Worm (Caenorhabditis elegans) whole organism, L3 larva: ENCODE results near the gene Y41D4B.24.

Experiments
- R02D3.7 ChIP-seq: fragments of 150-350 bp; optimal IDR thresholded peaks from 2 replicates; lab custom pipeline; 2014; ENCODE audit warnings: missing biosample characterization, missing genetic modification characterization
- ZK546.5 ChIP-seq: sonication (generic microtip); optimal IDR thresholded peaks from 2 replicates; lab custom pipeline; 2017; ENCODE audit warnings: missing biosample characterization, missing genetic modification characterization
- aly-2 ChIP-seq: fragments of 150-350 bp; optimal IDR thresholded peaks from 2 replicates; lab custom pipeline; 2014; ENCODE audit warnings: missing biosample characterization, missing genetic modification characterization
- ama-1 ChIP-seq: fragments of 150-350 bp; optimal IDR thresholded peaks from 2 replicates; lab custom pipeline; 2018
- ceh-16 ChIP-seq: sonication (generic microtip); optimal IDR thresholded peaks from 2 replicates; lab custom pipeline; 2017; ENCODE audit warnings: missing biosample characterization, missing genetic modification characterization
- ceh-28 ChIP-seq: fragments of 150-350 bp; optimal IDR thresholded peaks from 2 replicates; lab custom pipeline; 2014; ENCODE audit warnings: missing biosample characterization, missing genetic modification reagents, missing genetic modification characterization
- ceh-82 ChIP-seq: fragments of 150-350 bp; optimal IDR thresholded peaks from 2 replicates; lab custom pipeline; 2014; ENCODE audit warnings: missing biosample characterization, missing genetic modification characterization
- ceh-9 ChIP-seq: sonication (generic microtip); optimal IDR thresholded peaks from 2 replicates; lab custom pipeline; 2018; ENCODE audit warnings: missing biosample characterization, missing genetic modification characterization
- daf-12 ChIP-seq: fragments of 150-350 bp; optimal IDR thresholded peaks from 2 replicates; lab custom pipeline; 2014; ENCODE audit warnings: missing biosample characterization, missing genetic modification reagents, missing genetic modification characterization
- egl-27 ChIP-seq: sonication (generic microtip); optimal IDR thresholded peaks from 4 replicates; lab custom pipeline; 2017; ENCODE audit warnings: missing biosample characterization, missing genetic modification reagents, missing genetic modification characterization
- egl-5 ChIP-seq: fragments of 150-350 bp; optimal IDR thresholded peaks from 2 replicates; lab custom pipeline; 2017; ENCODE audit warnings: missing biosample characterization, missing genetic modification reagents, missing genetic modification characterization, inconsistent platforms
- elt-1 ChIP-seq: fragments of 150-350 bp; optimal IDR thresholded peaks from 2 replicates; lab custom pipeline; 2014; ENCODE audit warnings: missing biosample characterization, missing genetic modification characterization
- elt-2 ChIP-seq: sonication (generic microtip); optimal IDR thresholded peaks from 2 replicates; lab custom pipeline; 2016; ENCODE audit warnings: missing genetic modification reagents, mild to moderate bottlenecking, missing genetic modification characterization, missing compliant biosample characterization
- elt-3 ChIP-seq, 3 experiments: fragments of 150-350 bp in 1 of 3; sonication (generic microtip) in 2 of 3; optimal IDR thresholded peaks; 2 replicates in 2 of 3; 4 replicates in 1 of 3; lab custom pipeline; 2014 to 2017; ENCODE audit warnings: missing biosample characterization in 3 of 3, missing genetic modification characterization in 3 of 3
- eor-1 ChIP-seq, 2 experiments: fragments of 150-350 bp; optimal IDR thresholded peaks; 2 replicates each; lab custom pipeline; 2014 to 2018; ENCODE audit warnings: missing biosample characterization in 2 of 2, missing genetic modification characterization in 2 of 2
- fkh-10 ChIP-seq: sonication (generic microtip); optimal IDR thresholded peaks from 2 replicates; lab custom pipeline; 2017; ENCODE audit warnings: missing biosample characterization, missing genetic modification reagents, missing genetic modification characterization
- fkh-2 ChIP-seq: fragments of 150-350 bp; optimal IDR thresholded peaks from 2 replicates; lab custom pipeline; 2014; ENCODE audit warnings: missing biosample characterization, missing genetic modification reagents, missing genetic modification characterization
- fos-1 ChIP-seq: fragments of 150-350 bp; optimal IDR thresholded peaks from 2 replicates; lab custom pipeline; 2014; ENCODE audit warnings: missing biosample characterization, missing genetic modification characterization
- hmg-11 ChIP-seq: sonication (generic microtip); optimal IDR thresholded peaks from 2 replicates; lab custom pipeline; 2016; ENCODE audit warnings: missing genetic modification characterization, missing compliant biosample characterization
- jun-1 ChIP-seq: fragments of 150-350 bp; optimal IDR thresholded peaks from 2 replicates; lab custom pipeline; 2014; ENCODE audit warnings: missing biosample characterization, missing genetic modification reagents, missing genetic modification characterization
- lin-15B ChIP-seq: fragments of 150-350 bp; optimal IDR thresholded peaks from 2 replicates; lab custom pipeline; 2014; ENCODE audit warnings: missing biosample characterization, missing genetic modification characterization
- lin-39 ChIP-seq: fragments of 150-350 bp; optimal IDR thresholded peaks from 2 replicates; lab custom pipeline; 2018; ENCODE audit warnings: missing biosample characterization, missing genetic modification reagents, missing genetic modification characterization
- lsy-12 ChIP-seq: sonication (generic microtip); optimal IDR thresholded peaks from 2 replicates; lab custom pipeline; 2016; ENCODE audit warnings: mild to moderate bottlenecking, missing genetic modification characterization, missing compliant biosample characterization
- mdl-1 ChIP-seq: fragments of 150-350 bp; optimal IDR thresholded peaks from 2 replicates; lab custom pipeline; 2014; ENCODE audit warnings: missing biosample characterization, missing genetic modification characterization
- mml-1 ChIP-seq: fragments of 150-350 bp; sonication (generic microtip); optimal IDR thresholded peaks from 3 replicates; lab custom pipeline; 2014; ENCODE audit warnings: missing biosample characterization, missing genetic modification characterization
- nfya-1 ChIP-seq: sonication (generic microtip); optimal IDR thresholded peaks from 2 replicates; lab custom pipeline; 2017; ENCODE audit warnings: missing genetic modification characterization, mild to moderate bottlenecking, missing compliant biosample characterization, antibody characterized with exemption, moderate library complexity; ENCODE audit not compliant: insufficient read depth
- nhr-11 ChIP-seq: fragments of 150-350 bp; optimal IDR thresholded peaks from 2 replicates; lab custom pipeline; 2014; ENCODE audit warnings: missing biosample characterization, missing genetic modification characterization
- nhr-12 ChIP-seq: fragments of 150-350 bp; optimal IDR thresholded peaks from 2 replicates; lab custom pipeline; 2014; ENCODE audit warnings: missing biosample characterization, missing genetic modification characterization
- nhr-23 ChIP-seq: fragments of 150-350 bp; optimal IDR thresholded peaks from 2 replicates; lab custom pipeline; 2014; ENCODE audit warnings: missing biosample characterization, missing genetic modification reagents, missing genetic modification characterization
- nhr-237 ChIP-seq: fragments of 150-350 bp; optimal IDR thresholded peaks from 2 replicates; lab custom pipeline; 2014; ENCODE audit warnings: missing biosample characterization, missing genetic modification characterization
- nhr-25 ChIP-seq: sonication (generic microtip); optimal IDR thresholded peaks from 2 replicates; lab custom pipeline; 2017; ENCODE audit warnings: missing biosample characterization, missing genetic modification characterization
- nhr-28 ChIP-seq: fragments of 150-350 bp; optimal IDR thresholded peaks from 2 replicates; lab custom pipeline; 2014; ENCODE audit warnings: missing biosample characterization, missing genetic modification characterization
- nhr-43 ChIP-seq: sonication (generic microtip); optimal IDR thresholded peaks from 2 replicates; lab custom pipeline; 2016; ENCODE audit warnings: mild to moderate bottlenecking, missing genetic modification characterization, missing compliant biosample characterization; ENCODE audit not compliant: poor library complexity, severe bottlenecking
- nhr-67 ChIP-seq: fragments of 150-350 bp; optimal IDR thresholded peaks from 2 replicates; lab custom pipeline; 2014; ENCODE audit warnings: missing biosample characterization, missing genetic modification characterization
- nhr-76 ChIP-seq: fragments of 150-350 bp; sonication (generic microtip); optimal IDR thresholded peaks from 5 replicates; lab custom pipeline; 2014; ENCODE audit warnings: missing biosample characterization, missing genetic modification characterization
- nhr-77 ChIP-seq: fragments of 150-350 bp; optimal IDR thresholded peaks from 2 replicates; lab custom pipeline; 2014; ENCODE audit warnings: missing biosample characterization, missing genetic modification characterization
- pha-4 ChIP-seq: fragments of 150-350 bp; optimal IDR thresholded peaks from 2 replicates; lab custom pipeline; 2014; ENCODE audit warnings: missing biosample characterization, missing genetic modification reagents, missing genetic modification characterization
- pqm-1 ChIP-seq: fragments of 150-350 bp; optimal IDR thresholded peaks from 2 replicates; lab custom pipeline; 2017; ENCODE audit warnings: missing biosample characterization, missing genetic modification characterization, inconsistent platforms
- sea-2 ChIP-seq: fragments of 150-350 bp; sonication (generic microtip); optimal IDR thresholded peaks from 4 replicates; lab custom pipeline; 2014; ENCODE audit warnings: missing biosample characterization, missing genetic modification reagents, missing genetic modification characterization
- skn-1 ChIP-seq: fragments of 150-350 bp; optimal IDR thresholded peaks from 2 replicates; lab custom pipeline; 2014; ENCODE audit warnings: missing biosample characterization, missing genetic modification characterization
- snpc-4 ChIP-seq: fragments of 150-350 bp; optimal IDR thresholded peaks from 2 replicates; lab custom pipeline; 2014; ENCODE audit warnings: missing biosample characterization, missing genetic modification characterization
- tbx-2 ChIP-seq: sonication (generic microtip); optimal IDR thresholded peaks from 2 replicates; lab custom pipeline; 2016; ENCODE audit warnings: mild to moderate bottlenecking, missing genetic modification characterization, missing compliant biosample characterization
- unc-39 ChIP-seq: sonication (generic microtip); optimal IDR thresholded peaks from 4 replicates; lab custom pipeline; 2017; ENCODE audit warnings: missing biosample characterization, missing genetic modification characterization
- unc-62 ChIP-seq: fragments of 150-350 bp; sonication (generic microtip); optimal IDR thresholded peaks from 4 replicates; lab custom pipeline; 2014; ENCODE audit warnings: missing biosample characterization, missing genetic modification reagents, missing genetic modification characterization
- zag-1 ChIP-seq: fragments of 150-350 bp; optimal IDR thresholded peaks from 2 replicates; lab custom pipeline; 2014; ENCODE audit warnings: missing biosample characterization, missing genetic modification characterization
- ztf-11 ChIP-seq: fragments of 150-350 bp; optimal IDR thresholded peaks from 2 replicates; lab custom pipeline; 2014; ENCODE audit warnings: missing biosample characterization, missing genetic modification characterization
- ztf-4 ChIP-seq: fragments of 150-350 bp; optimal IDR thresholded peaks from 2 replicates; lab custom pipeline; 2014; ENCODE audit warnings: missing biosample characterization, missing genetic modification characterization

The Y41D4B.24 gene

DNA sequence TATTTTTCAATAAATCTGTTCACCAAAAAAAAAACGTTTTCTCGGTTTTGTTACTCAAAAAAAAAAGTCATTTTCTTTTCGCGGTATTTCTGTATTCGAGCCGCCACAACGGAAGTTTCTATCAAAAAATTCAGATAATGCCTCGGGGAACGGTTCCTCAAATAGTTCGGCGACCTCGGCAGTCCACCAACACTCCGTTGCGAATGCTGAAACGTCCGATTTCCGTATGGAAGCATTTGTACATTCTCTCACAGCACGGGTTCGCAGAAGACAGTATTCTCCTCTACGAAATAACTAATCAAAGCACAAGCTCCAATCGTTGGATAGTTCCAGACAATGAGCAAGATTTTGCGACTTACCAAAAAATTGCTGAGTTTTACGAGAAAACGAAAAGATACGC, 22.0 kb downstream of the Y41D4B.24 start, which contains the start of gene Y41D4B.4:
TSS of gene Y41D4B.4 (plus strand) at position 133 of the 400 bp plus-strand sequence.
- TF ChIP-seq nfya-1 (no peak), egl-5 (tag; lab: Kevin White, UChicago) (no peak), elt-3 (tag; optimal IDR thresholded peaks at IDR 0.05; lab: Kevin White, UChicago) (no peak), mdl-1 (tag; lab: Kevin White, UChicago) (no peak), skn-1 (tag; lab: Kevin White, UChicago) (no peak), nhr-76 (tag; lab: Kevin White, UChicago) (no peak), ceh-16 (tag; lab: Kevin White, UChicago) (no peak), fkh-10 (GFP tag; lab: Kevin White, UChicago) (no peak)
- TF ChIP-seq, all 47 proteins: peak for 0

DNA sequence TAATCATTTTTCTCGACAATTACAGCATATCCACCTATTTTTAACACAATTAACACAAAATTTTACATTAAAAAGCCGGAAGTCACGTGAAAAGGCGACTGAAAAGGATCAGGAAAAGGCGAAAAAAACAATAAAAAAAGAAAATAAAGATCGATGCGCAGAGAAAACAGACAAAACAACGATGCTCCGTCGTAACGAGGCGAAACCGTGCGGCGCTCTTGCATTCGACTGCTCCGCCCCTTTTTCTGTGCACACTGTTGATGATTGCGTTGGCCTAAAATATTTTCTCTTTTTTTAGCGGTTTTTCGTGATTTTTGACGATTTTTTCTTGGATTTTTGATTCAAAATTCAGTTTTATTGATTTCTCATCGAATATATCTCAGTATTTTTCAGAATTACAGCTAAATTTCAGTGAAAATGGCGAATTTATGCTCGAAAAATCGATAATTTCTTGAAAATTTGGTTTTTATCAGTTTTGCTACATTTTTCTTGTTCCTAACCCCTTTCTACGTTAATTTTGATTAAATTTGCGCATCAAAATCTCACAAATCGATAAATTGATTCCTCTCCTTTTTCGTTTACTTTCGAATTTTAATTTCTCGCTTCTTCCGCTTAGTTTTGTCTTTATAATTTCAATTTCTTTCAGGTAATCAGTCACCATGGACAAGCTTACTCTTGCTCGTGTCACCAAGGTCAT, 22.8 kb downstream of the Y41D4B.24 start, which contains the start of gene rps-28:
TSS of gene rps-28 (plus strand) at position 647 of the 697 bp plus-strand sequence.
- TF ChIP-seq skn-1 (tag; lab: Kevin White, UChicago): peak; percentile 91
- TF ChIP-seq zag-1 (tag; lab: Kevin White, UChicago): peak; percentile 62
- TF ChIP-seq ztf-11 (tag; lab: Kevin White, UChicago): peak; percentile 41
- TF ChIP-seq egl-5 (tag; lab: Kevin White, UChicago): peak; percentile 100
- TF ChIP-seq pqm-1 (tag; lab: Kevin White, UChicago): peak; percentile 85
- peak; percentile 94 for TF ChIP-seq jun-1 (tag; lab: Kevin White, UChicago)
- TF ChIP-seq nhr-237 (tag; lab: Kevin White, UChicago): no peak
- TF ChIP-seq nhr-12 (tag; lab: Kevin White, UChicago): no peak
- TF ChIP-seq elt-3 (tag; optimal IDR thresholded peaks at IDR 0.05; lab: Kevin White, UChicago): peak in 1 of 3 experiments; percentile 90
- TF ChIP-seq pha-4 (tag; lab: Kevin White, UChicago): peak; percentile 99
- peak; percentile 62 for TF ChIP-seq fos-1 (tag; lab: Kevin White, UChicago)
- no peak for TF ChIP-seq ceh-16 (tag; lab: Kevin White, UChicago)
- peak; percentile 90 for TF ChIP-seq ceh-82 (tag; lab: Kevin White, UChicago)
- peak; percentile 78 for TF ChIP-seq elt-1 (tag; lab: Kevin White, UChicago)
- TF ChIP-seq nhr-23 (tag; lab: Kevin White, UChicago): peak; percentile 99
- TF ChIP-seq fkh-10 (GFP tag; lab: Kevin White, UChicago): peak; percentile 95
- TF ChIP-seq nhr-76 (tag; lab: Kevin White, UChicago): peak; percentile 54
- TF ChIP-seq mdl-1 (tag; lab: Kevin White, UChicago): no peak
- peak; percentile 94 for TF ChIP-seq snpc-4 (tag; lab: Kevin White, UChicago)
- peak; percentile 89 for TF ChIP-seq ztf-4
- TF ChIP-seq mml-1: no peak
- TF ChIP-seq nhr-28 (tag; lab: Kevin White, UChicago): no peak
- peak; percentile 92 for TF ChIP-seq nhr-11
- peak; percentile 79 for TF ChIP-seq nhr-77 (tag; lab: Kevin White, UChicago)
- TF ChIP-seq lin-39 (tag; lab: Kevin White, UChicago): peak; percentile 100
- peak; percentile 54 for TF ChIP-seq ZK546.5 (tag; lab: Kevin White, UChicago)
- TF ChIP-seq R02D3.7 (tag; lab: Kevin White, UChicago): peak; percentile 89
- TF ChIP-seq lsy-12 (tag; lab: Kevin White, UChicago): peak; percentile 94
- peak; percentile 98 for TF ChIP-seq nhr-25 (tag; lab: Kevin White, UChicago)
- peak; percentile 95 for TF ChIP-seq nhr-43
- TF ChIP-seq ceh-28: peak; percentile 91
- peak; percentile 65 for TF ChIP-seq unc-62 (GFP tag; lab: Kevin White, UChicago)
- peak; percentile 80 for TF ChIP-seq tbx-2 (tag; lab: Kevin White, UChicago)
- no peak for TF ChIP-seq unc-39 (tag; lab: Kevin White, UChicago)
- TF ChIP-seq ama-1 (lab: Kevin White, UChicago): peak; percentile 80
- peak; percentile 29 for TF ChIP-seq sea-2 (GFP tag; lab: Kevin White, UChicago)
- TF ChIP-seq hmg-11 (tag; lab: Kevin White, UChicago): peak; percentile 91
- TF ChIP-seq nfya-1: peak; percentile 98
- peak; percentile 96 for TF ChIP-seq lin-15B (tag; lab: Kevin White, UChicago)
- TF ChIP-seq daf-12 (tag; lab: Kevin White, UChicago): no peak
- no peak for TF ChIP-seq aly-2
- no peak for TF ChIP-seq fkh-2 (tag; lab: Kevin White, UChicago)
- TF ChIP-seq egl-27 (tag; lab: Kevin White, UChicago): peak; percentile 80
- TF ChIP-seq eor-1 (tag; optimal IDR thresholded peaks at IDR 0.05; lab: Kevin White, UChicago): peak in 1 of 2 experiments; percentile 37
- no peak for TF ChIP-seq ceh-9
- TF ChIP-seq nhr-67: peak; percentile 45
- TF ChIP-seq elt-2 (tag; lab: Kevin White, UChicago): peak; percentile 86
